Fruit fly (Drosophila melanogaster): ENCODE data around the gene CG18281.

DNA sequence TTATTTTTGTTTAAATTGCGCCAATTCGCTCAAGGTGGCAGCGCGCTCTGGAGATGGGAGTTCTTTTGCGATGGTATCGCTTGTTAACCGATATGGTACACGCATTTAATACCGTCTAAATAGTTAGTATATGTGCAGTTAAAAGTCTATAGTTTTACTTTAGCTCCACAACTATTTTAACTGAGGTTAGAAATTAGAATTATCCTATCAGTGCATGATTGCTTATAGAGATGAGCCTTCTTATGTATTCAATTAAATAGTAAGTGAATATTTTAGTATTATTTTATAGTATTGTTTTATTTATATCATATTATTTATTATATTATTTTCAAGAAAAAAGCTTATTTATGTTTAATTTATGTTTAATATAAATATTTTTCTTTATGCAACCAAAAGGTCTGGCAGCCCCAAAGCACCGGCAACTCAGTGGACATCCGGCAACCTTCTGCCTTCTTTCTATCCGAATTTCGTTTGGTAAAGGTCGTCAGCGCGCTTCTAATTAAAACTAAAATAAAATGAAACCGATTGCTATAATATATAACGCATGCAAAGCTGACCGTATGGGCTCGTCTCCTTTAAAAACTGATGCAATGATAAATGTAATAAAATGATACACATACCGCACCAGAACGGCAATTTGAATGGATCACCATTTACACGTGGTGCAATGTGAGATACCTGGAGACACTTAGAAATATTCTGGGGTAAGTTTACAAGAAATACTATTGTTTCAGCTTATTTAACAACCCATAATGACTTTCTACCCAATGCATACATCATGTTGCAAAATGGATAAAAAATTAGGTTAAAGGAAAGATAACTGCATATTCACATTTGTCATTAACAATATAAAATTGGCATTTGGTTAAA lies 46.6 kb upstream of the CG18281 start, which contains the start of gene CG5199:
- TF ChIP-seq CG9705 (GFP tag; optimal IDR thresholded peaks at IDR 0.05) (peak; percentile 4), usp (GFP tag; optimal IDR thresholded peaks at IDR 0.05) (no peak), Hr78 (GFP tag; optimal IDR thresholded peaks at IDR 0.05) (no peak)
